Worm (Caenorhabditis elegans) whole organism, dauer: ENCODE data around the gene R11D1.1.

ENCODE experiments used
- unc-62 ChIP-seq: sonication (generic microtip); optimal IDR thresholded peaks from 2 replicates; lab custom pipeline; 2017; ENCODE audit warnings: missing biosample characterization, missing genetic modification reagents, missing genetic modification characterization

Gene R11D1.1

ce11 chrV:12697364-12697901, 6.7 kb upstream of the R11D1.1 start, which contains the start of gene istr-1:
Gene istr-1, plus strand, starts transcription at chrV:12697858.
- TF ChIP-seq unc-62 (GFP tag; lab: Kevin White, UChicago): no peak

- TF ChIP-seq unc-62 (GFP tag; lab: Kevin White, UChicago): no peak
Observed at ce11 chrV:12701613-12702012, 2.6 kb upstream of the R11D1.1 start.

ce11 chrV:12706511-12706910, 2.3 kb downstream of the R11D1.1 start:
- no peak for TF ChIP-seq unc-62 (GFP tag; lab: Kevin White, UChicago)

- TF ChIP-seq unc-62 (GFP tag; lab: Kevin White, UChicago): no peak
Observed at ce11 chrV:12708305-12708704, 4.1 kb downstream of the R11D1.1 start, which contains the start of gene R11D1.2. Gene R11D1.2, plus strand, starts transcription at chrV:12708605.

- no peak for TF ChIP-seq unc-62 (GFP tag; lab: Kevin White, UChicago)
Observed at ce11 chrV:12711999-12712398, 7.8 kb downstream of the R11D1.1 start, which contains the start of gene R11D1.3. Gene R11D1.3, minus strand, starts transcription at chrV:12712099.

ce11 chrV:12714120-12714519, 9.9 kb downstream of the R11D1.1 start, which contains the start of gene R11D1.4:
Gene R11D1.4, minus strand, starts transcription at chrV:12714220.
- no peak for TF ChIP-seq unc-62 (GFP tag; lab: Kevin White, UChicago)

- TF ChIP-seq unc-62 (GFP tag; lab: Kevin White, UChicago): no peak
Observed at ce11 chrV:12716447-12716846, 12.3 kb downstream of the R11D1.1 start, which contains the start of gene str-178. Gene str-178, minus strand, starts transcription at chrV:12716547.

ce11 chrV:12718622-12719021, 14.4 kb downstream of the R11D1.1 start, which contains the start of gene str-181:
Gene str-181, minus strand, starts transcription at chrV:12718722.
- TF ChIP-seq unc-62 (GFP tag; lab: Kevin White, UChicago): no peak

- no peak for TF ChIP-seq unc-62 (GFP tag; lab: Kevin White, UChicago)
Observed at ce11 chrV:12719713-12720112, 15.5 kb downstream of the R11D1.1 start, which contains the start of gene R11D1.7. Gene R11D1.7, plus strand, starts transcription at chrV:12720013.

ce11 chrV:12725893-12726292, 21.7 kb downstream of the R11D1.1 start, which contains the start of gene R11D1.12:
Gene R11D1.12, minus strand, starts transcription at chrV:12725993.
- no peak for TF ChIP-seq unc-62 (GFP tag; lab: Kevin White, UChicago)

ce11 chrV:12727104-12727637, 23.0 kb downstream of the R11D1.1 start, which contains the start of gene R11D1.13:
Gene R11D1.13, plus strand, starts transcription at chrV:12727154.
- TF ChIP-seq unc-62 (GFP tag; lab: Kevin White, UChicago): no peak

- no peak for TF ChIP-seq unc-62 (GFP tag; lab: Kevin White, UChicago)
Observed at ce11 chrV:12728062-12728665, 24.0 kb downstream of the R11D1.1 start, which contains the start of the genes rpl-28 and mrpl-49. Gene rpl-28, minus strand, starts transcription at chrV:12728112. Gene mrpl-49, plus strand, starts transcription at chrV:12728631.

ce11 chrV:12729220-12729619, 25.0 kb downstream of the R11D1.1 start, which contains the start of gene R11D1.10:
Gene R11D1.10, plus strand, starts transcription at chrV:12729520.
- no peak for TF ChIP-seq unc-62 (GFP tag; lab: Kevin White, UChicago)

ce11 chrV:12732734-12733133, 28.6 kb downstream of the R11D1.1 start:
- no peak for TF ChIP-seq unc-62 (GFP tag; lab: Kevin White, UChicago)

- TF ChIP-seq unc-62 (GFP tag; lab: Kevin White, UChicago): no peak
Observed at ce11 chrV:12733465-12734248, 29.5 kb downstream of the R11D1.1 start, which contains the start of the genes dhs-21 and xbx-9. Gene dhs-21, minus strand, starts transcription at chrV:12733645. Gene xbx-9, plus strand, starts transcription at chrV:12734198.
